Worm (Caenorhabditis elegans) whole organism, L1 larva: ENCODE results near the gene col-121.

Experiments used
- C04F5.9 ChIP-seq: sonication (generic microtip); optimal IDR thresholded peaks from 2 replicates; lab custom pipeline; 2016; ENCODE audit warnings: missing genetic modification characterization, missing compliant biosample characterization
- C16A3.4 ChIP-seq: fragments of 150-350 bp; optimal IDR thresholded peaks from 2 replicates; lab custom pipeline; 2014; ENCODE audit warnings: missing biosample characterization, missing genetic modification characterization
- C34B4.2 ChIP-seq: sonication (generic microtip); optimal IDR thresholded peaks from 2 replicates; lab custom pipeline; 2017; ENCODE audit warnings: mild to moderate bottlenecking, missing genetic modification characterization, missing compliant biosample characterization
- F16B12.6 ChIP-seq: fragments of 150-350 bp; optimal IDR thresholded peaks from 2 replicates; lab custom pipeline; 2014; ENCODE audit warnings: missing biosample characterization, missing genetic modification characterization
- Y116A8C.19 ChIP-seq: sonication (generic microtip); optimal IDR thresholded peaks from 2 replicates; lab custom pipeline; 2016; ENCODE audit warnings: missing compliant biosample characterization, missing genetic modification characterization, borderline replicate concordance
- aha-1 ChIP-seq: fragments of 150-350 bp; optimal IDR thresholded peaks from 2 replicates; lab custom pipeline; 2014; ENCODE audit warnings: missing biosample characterization, missing genetic modification characterization
- alr-1 ChIP-seq: fragments of 200-800 bp; sonication (Bioruptor generic); optimal IDR thresholded peaks from 2 replicates; lab custom pipeline; 2018; ENCODE audit warnings: borderline replicate concordance, mild to moderate bottlenecking, missing genetic modification characterization, missing compliant biosample characterization
- aly-2 ChIP-seq: fragments of 150-350 bp; optimal IDR thresholded peaks from 2 replicates; lab custom pipeline; 2014; ENCODE audit warnings: missing biosample characterization, missing genetic modification characterization
- ama-1 ChIP-seq: fragments of 150-350 bp; optimal IDR thresholded peaks from 2 replicates; lab custom pipeline; 2014
- blmp-1 ChIP-seq: fragments of 150-350 bp; optimal IDR thresholded peaks from 2 replicates; lab custom pipeline; 2014; ENCODE audit warnings: missing biosample characterization, missing genetic modification characterization
- ceh-8 ChIP-seq: fragments of 200-800 bp; sonication (Bioruptor generic); optimal IDR thresholded peaks from 2 replicates; lab custom pipeline; 2018; ENCODE audit warnings: mild to moderate bottlenecking, missing genetic modification characterization, moderate library complexity, missing compliant biosample characterization
- ceh-88 ChIP-seq: fragments of 200-800 bp; sonication (Bioruptor generic); IDR thresholded peaks from 2 replicates; pipeline ENCODE4 v1.3.6; 2022; ENCODE audit warnings: missing genetic modification characterization, missing compliant biosample characterization
- efl-1 ChIP-seq, 4 experiments: fragments of 150-350 bp; optimal IDR thresholded peaks in 3 of 4; peaks in 1 of 4; 1 replicate in 1 of 4; 2 replicates in 3 of 4; lab custom pipeline; 2014; ENCODE audit warnings: missing biosample characterization in 2 of 4, missing genetic modification characterization in 2 of 4, missing genetic modification reagents in 2 of 4
- efl-3 ChIP-seq: fragments of 200-800 bp; sonication (Bioruptor generic); optimal IDR thresholded peaks from 2 replicates; lab custom pipeline; 2018; ENCODE audit warnings: mild to moderate bottlenecking, missing genetic modification characterization, missing compliant biosample characterization
- egl-13 ChIP-seq: sonication (generic microtip); optimal IDR thresholded peaks from 2 replicates; lab custom pipeline; 2016; ENCODE audit warnings: missing genotype, missing genetic modification reagents, missing genetic modification characterization, missing compliant biosample characterization
- elt-2 ChIP-seq: sonication (generic microtip); optimal IDR thresholded peaks from 2 replicates; lab custom pipeline; 2016; ENCODE audit warnings: missing genetic modification characterization, mild to moderate bottlenecking, inconsistent platforms, missing compliant biosample characterization, missing genetic modification reagents
- elt-3 ChIP-seq, 6 experiments: fragments of 150-350 bp in 1 of 6; sonication (generic microtip); optimal IDR thresholded peaks; 2 replicates each; lab custom pipeline; 2017 to 2018; ENCODE audit warnings: missing biosample characterization in 6 of 6, missing genetic modification characterization in 6 of 6, inconsistent platforms in 1 of 6
- ets-5 ChIP-seq: fragments of 200-800 bp; sonication (Bioruptor generic); IDR thresholded peaks from 2 replicates; pipeline ENCODE4 v1.3.6; 2022; ENCODE audit warnings: missing genetic modification characterization, missing compliant biosample characterization
- fkh-10 ChIP-seq: sonication (generic microtip); optimal IDR thresholded peaks from 2 replicates; lab custom pipeline; 2017; ENCODE audit warnings: missing biosample characterization, missing genetic modification reagents, missing genetic modification characterization
- fkh-4 ChIP-seq: sonication (generic microtip); optimal IDR thresholded peaks from 2 replicates; lab custom pipeline; 2016; ENCODE audit warnings: missing compliant biosample characterization, missing genetic modification characterization, borderline replicate concordance
- fkh-8 ChIP-seq: sonication (generic microtip); optimal IDR thresholded peaks from 2 replicates; lab custom pipeline; 2016; ENCODE audit warnings: mild to moderate bottlenecking, missing genetic modification characterization, missing compliant biosample characterization
- fos-1 ChIP-seq: fragments of 150-350 bp; optimal IDR thresholded peaks from 2 replicates; lab custom pipeline; 2014; ENCODE audit warnings: missing biosample characterization, missing genetic modification characterization
- grh-1 ChIP-seq: fragments of 200-800 bp; sonication (Bioruptor generic); IDR thresholded peaks from 2 replicates; pipeline ENCODE4 v1.3.6; 2022; ENCODE audit warnings: missing genetic modification reagents, missing genetic modification characterization, missing compliant biosample characterization
- hlh-17 ChIP-seq: fragments of 200-800 bp; sonication (Bioruptor generic); optimal IDR thresholded peaks from 2 replicates; lab custom pipeline; 2018; ENCODE audit warnings: missing genetic modification characterization, mild to moderate bottlenecking, missing compliant biosample characterization, moderate library complexity, borderline replicate concordance
- hlh-4 ChIP-seq: sonication (generic microtip); optimal IDR thresholded peaks from 2 replicates; lab custom pipeline; 2016; ENCODE audit warnings: mild to moderate bottlenecking, missing genetic modification characterization, missing compliant biosample characterization
- isw-1 ChIP-seq: fragments of 200-800 bp; sonication (Bioruptor generic); IDR thresholded peaks from 2 replicates; pipeline ENCODE4 v1.3.6; 2022; ENCODE audit warnings: missing genetic modification characterization, missing compliant biosample characterization
- jun-1 ChIP-seq: fragments of 150-350 bp; optimal IDR thresholded peaks from 2 replicates; lab custom pipeline; 2014; ENCODE audit warnings: missing biosample characterization, missing genetic modification reagents, missing genetic modification characterization
- lin-13 ChIP-seq: fragments of 150-350 bp; optimal IDR thresholded peaks from 2 replicates; lab custom pipeline; 2014; ENCODE audit warnings: missing biosample characterization, missing genetic modification reagents, missing genetic modification characterization
- lin-14 ChIP-seq: fragments of 200-800 bp; sonication (Bioruptor generic); optimal IDR thresholded peaks from 2 replicates; lab custom pipeline; 2018; ENCODE audit warnings: mild to moderate bottlenecking, missing genetic modification characterization, moderate library complexity, missing compliant biosample characterization
- lin-15B ChIP-seq: fragments of 150-350 bp; sonication (generic microtip); optimal IDR thresholded peaks from 3 replicates; lab custom pipeline; 2014; ENCODE audit warnings: missing biosample characterization, missing genetic modification characterization
- lir-3 ChIP-seq: sonication (generic microtip); optimal IDR thresholded peaks from 2 replicates; lab custom pipeline; 2016; ENCODE audit warnings: mild to moderate bottlenecking, missing genetic modification characterization, moderate library complexity, missing compliant biosample characterization; ENCODE audit not compliant: poor library complexity
- lsy-2 ChIP-seq, 2 experiments: fragments of 150-350 bp; optimal IDR thresholded peaks; 2 replicates each; lab custom pipeline; 2014; ENCODE audit warnings: missing biosample characterization in 2 of 2, missing genetic modification characterization in 2 of 2
- mef-2 ChIP-seq: fragments of 150-350 bp; optimal IDR thresholded peaks from 2 replicates; lab custom pipeline; 2014; ENCODE audit warnings: missing biosample characterization, missing genetic modification characterization
- mep-1 ChIP-seq: fragments of 150-350 bp; optimal IDR thresholded peaks from 2 replicates; lab custom pipeline; 2014; ENCODE audit warnings: missing biosample characterization, missing genetic modification characterization
- nhr-12 ChIP-seq: sonication (generic microtip); optimal IDR thresholded peaks from 2 replicates; lab custom pipeline; 2017; ENCODE audit warnings: missing biosample characterization, missing genetic modification characterization
- nhr-19 ChIP-seq: fragments of 200-800 bp; sonication (Bioruptor generic); conservative IDR thresholded peaks from 2 replicates; pipeline ENCODE4 v1.3.6; 2022; ENCODE audit warnings: missing genetic modification characterization, missing compliant biosample characterization
- nhr-20 ChIP-seq: sonication (generic microtip); optimal IDR thresholded peaks from 2 replicates; lab custom pipeline; 2016; ENCODE audit warnings: mild to moderate bottlenecking, missing genetic modification characterization, missing compliant biosample characterization
- nhr-28 ChIP-seq: fragments of 150-350 bp; optimal IDR thresholded peaks from 2 replicates; lab custom pipeline; 2014; ENCODE audit warnings: missing biosample characterization, missing genetic modification characterization
- nhr-47 ChIP-seq: sonication (generic microtip); optimal IDR thresholded peaks from 2 replicates; lab custom pipeline; 2016; ENCODE audit warnings: mild to moderate bottlenecking, missing genetic modification characterization, moderate library complexity, missing compliant biosample characterization
- nhr-76 ChIP-seq: sonication (generic microtip); optimal IDR thresholded peaks from 2 replicates; lab custom pipeline; 2017; ENCODE audit warnings: missing biosample characterization, missing genetic modification characterization
- nhr-77 ChIP-seq: fragments of 150-350 bp; optimal IDR thresholded peaks from 2 replicates; lab custom pipeline; 2014; ENCODE audit warnings: missing biosample characterization, missing genetic modification characterization
- pax-3 ChIP-seq: fragments of 200-800 bp; sonication (Bioruptor generic); optimal IDR thresholded peaks from 2 replicates; lab custom pipeline; 2018; ENCODE audit warnings: mild to moderate bottlenecking, missing genetic modification characterization, moderate library complexity, missing compliant biosample characterization
- rnt-1 ChIP-seq: sonication (generic microtip); optimal IDR thresholded peaks from 2 replicates; lab custom pipeline; 2016; ENCODE audit warnings: mild to moderate bottlenecking, missing genetic modification characterization, moderate library complexity, missing compliant biosample characterization
- skn-1 ChIP-seq: fragments of 150-350 bp; optimal IDR thresholded peaks from 2 replicates; lab custom pipeline; 2014; ENCODE audit warnings: missing biosample characterization, missing genetic modification characterization
- snu-23 ChIP-seq: sonication (generic microtip); optimal IDR thresholded peaks from 2 replicates; lab custom pipeline; 2016; ENCODE audit warnings: missing genetic modification characterization, missing compliant biosample characterization
- swsn-7 ChIP-seq: sonication (generic microtip); optimal IDR thresholded peaks from 2 replicates; lab custom pipeline; 2016; ENCODE audit warnings: missing genetic modification characterization, missing compliant biosample characterization
- tlp-1 ChIP-seq: fragments of 150-350 bp; optimal IDR thresholded peaks from 2 replicates; lab custom pipeline; 2014; ENCODE audit warnings: missing biosample characterization, missing genetic modification characterization
- unc-30 ChIP-seq: sonication (generic microtip); optimal IDR thresholded peaks from 2 replicates; lab custom pipeline; 2017; ENCODE audit warnings: missing biosample characterization, missing genetic modification characterization
- unc-86 ChIP-seq: sonication (generic microtip); optimal IDR thresholded peaks from 2 replicates; lab custom pipeline; 2016; ENCODE audit warnings: missing genetic modification characterization, missing compliant biosample characterization
- unc-98 ChIP-seq: fragments of 200-800 bp; sonication (Bioruptor generic); IDR thresholded peaks from 2 replicates; pipeline ENCODE4 v1.3.6; 2022; ENCODE audit warnings: missing genetic modification characterization, missing compliant biosample characterization
- ztf-11 ChIP-seq, 2 experiments: sonication (generic microtip); optimal IDR thresholded peaks; 2 replicates each; lab custom pipeline; 2016 to 2017; ENCODE audit warnings: missing genetic modification characterization in 2 of 2, missing biosample characterization in 1 of 2, missing compliant biosample characterization in 1 of 2
- ztf-4 ChIP-seq: fragments of 150-350 bp; optimal IDR thresholded peaks from 2 replicates; lab custom pipeline; 2014; ENCODE audit warnings: missing biosample characterization, missing genetic modification characterization

Gene col-121

DNA sequence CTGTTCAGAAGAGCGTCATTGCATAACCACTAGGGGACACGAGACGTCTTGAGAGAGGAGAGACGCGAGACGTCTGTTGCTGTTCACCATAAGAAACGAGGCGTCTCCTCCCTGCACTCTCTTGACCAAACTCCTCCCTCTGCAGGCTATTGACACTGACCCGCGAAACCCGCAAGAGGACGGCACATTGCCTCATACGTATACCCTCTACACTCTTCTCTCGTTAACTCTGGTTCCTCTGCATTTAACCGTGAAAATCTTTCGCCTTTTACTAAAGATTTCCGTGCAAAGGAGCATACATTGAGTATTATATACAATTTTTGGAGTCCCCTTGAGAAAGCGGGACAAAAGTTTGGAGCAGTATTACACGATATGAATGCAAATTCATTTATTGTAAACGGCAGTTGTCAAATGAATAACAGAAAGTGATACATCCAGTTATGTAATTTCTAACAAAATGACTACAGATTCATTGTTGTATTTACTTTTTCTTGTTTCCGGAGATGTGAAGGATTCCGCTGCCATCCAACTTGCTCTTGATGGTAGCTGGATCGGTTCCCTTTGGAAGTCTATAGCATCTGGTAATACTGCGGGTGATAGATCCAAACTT lies 48.5 kb upstream of the col-121 start (continued):
- TF ChIP-seq elt-2 (tag; lab: Kevin White, UChicago) (peak; percentile 84), nhr-28 (no peak), egl-13 (tag; lab: Kevin White, UChicago) (peak; percentile 93), C04F5.9 (tag; lab: Kevin White, UChicago) (peak; percentile 61), ets-5 (GFP tag; lab: Robert Waterston, UW) (no peak), mep-1 (tag; lab: Kevin White, UChicago) (peak; percentile 90), aha-1 (tag; lab: Kevin White, UChicago) (peak; percentile 22), C16A3.4 (peak; percentile 92), swsn-7 (tag; lab: Kevin White, UChicago) (peak; percentile 96), Y116A8C.19 (tag; lab: Kevin White, UChicago) (no peak), ceh-8 (peak; percentile 77), ztf-4 (tag; lab: Kevin White, UChicago) (peak; percentile 83), jun-1 (tag; lab: Kevin White, UChicago) (peak; percentile 95), C34B4.2 (tag; lab: Kevin White, UChicago) (no peak), unc-98 (0 out of 2 replicates have a peak, but pooled peaks have one; percentile 19), snu-23 (peak; percentile 97), nhr-47 (tag; lab: Kevin White, UChicago) (peak; percentile 97), isw-1 (GFP tag; lab: Robert Waterston, UW) (peak; percentile 84), tlp-1 (tag; lab: Kevin White, UChicago) (no peak), hlh-17 (peak; percentile 57), alr-1 (no peak), aly-2 (tag; lab: Kevin White, UChicago) (peak; percentile 93), unc-86 (peak; percentile 93), grh-1 (GFP tag; lab: Robert Waterston, UW) (peak; percentile 73), ceh-88 (peak; percentile 72), lin-14 (GFP tag; lab: Kevin White, UChicago) (peak; percentile 99), nhr-19 (peak; percentile 96), elt-3 (tag; optimal IDR thresholded peaks at IDR 0.05; lab: Kevin White, UChicago) (peak in 4 of 6 experiments; percentile 41 to 80 (median 65)), lir-3 (peak; percentile 72), lin-15B (peak; percentile 63), fkh-10 (GFP tag; lab: Kevin White, UChicago) (peak; percentile 87), rnt-1 (tag; lab: Kevin White, UChicago) (peak; percentile 94), nhr-76 (tag; lab: Kevin White, UChicago) (peak; percentile 25), efl-1 (optimal IDR thresholded peaks at IDR 0.05; lab: Kevin White, UChicago) (peak; percentile 83 to 84), efl-1 (GFP tag; optimal IDR thresholded peaks at IDR 0.05 in 1 of 2; lab: Kevin White, UChicago) (peak; percentile 70 to 97), F16B12.6 (tag; lab: Kevin White, UChicago) (peak; percentile 51), ztf-11 (tag; optimal IDR thresholded peaks at IDR 0.05; lab: Kevin White, UChicago) (peak in 1 of 2 experiments; percentile 89), ama-1 (lab: Kevin White, UChicago) (peak; percentile 98), hlh-4 (tag; lab: Kevin White, UChicago) (no peak), skn-1 (tag; lab: Kevin White, UChicago) (peak; percentile 78), blmp-1 (tag; lab: Kevin White, UChicago) (peak; percentile 62), nhr-12 (tag; lab: Kevin White, UChicago) (no peak), unc-30 (tag; lab: Kevin White, UChicago) (no peak), fos-1 (peak; percentile 89), lin-13 (GFP tag; lab: Kevin White, UChicago) (peak; percentile 91), nhr-77 (peak; percentile 96), mef-2 (tag; lab: Kevin White, UChicago) (peak; percentile 47), fkh-8 (tag; lab: Kevin White, UChicago) (peak; percentile 94), lsy-2 (tag; optimal IDR thresholded peaks at IDR 0.05; lab: Kevin White, UChicago) (peak; percentile 87 to 90), fkh-4 (tag; lab: Kevin White, UChicago) (peak; percentile 52), nhr-20 (tag; lab: Kevin White, UChicago) (peak; percentile 97), pax-3 (tag; lab: Kevin White, UChicago) (peak; percentile 85), efl-3 (GFP tag; lab: Kevin White, UChicago) (peak; percentile 30)
